Worm (Caenorhabditis elegans): ENCODE measurements around the gene F21A3.2.

The F21A3.2 gene

ce11 chrV:15533864-15534263, at the start of gene F21A3.2:
F21A3.2 (minus strand) TSS chrV:15533964.
- TF ChIP-seq R02D3.7 (tag; optimal IDR thresholded peaks at IDR 0.05) = no peak
- TF ChIP-seq nhr-12 (tag; optimal IDR thresholded peaks at IDR 0.05) = no peak
- no peak for TF ChIP-seq nhr-77 (tag; optimal IDR thresholded peaks at IDR 0.05)
- no peak for TF ChIP-seq ZK546.5 (tag; optimal IDR thresholded peaks at IDR 0.05)
- TF ChIP-seq nhr-25 (tag; optimal IDR thresholded peaks at IDR 0.05) = no peak
- no peak for TF ChIP-seq elt-3 (tag; optimal IDR thresholded peaks at IDR 0.05)
- TF ChIP-seq nhr-76 (tag; optimal IDR thresholded peaks at IDR 0.05) = no peak
- no peak for TF ChIP-seq ceh-16 (tag; optimal IDR thresholded peaks at IDR 0.05)
- no peak for TF ChIP-seq elt-1 (tag; optimal IDR thresholded peaks at IDR 0.05)
- TF ChIP-seq unc-62 (GFP tag; optimal IDR thresholded peaks at IDR 0.05) = no peak
- TF ChIP-seq fkh-2 (tag; optimal IDR thresholded peaks at IDR 0.05) = no peak
- no peak for TF ChIP-seq mdl-1 (tag; optimal IDR thresholded peaks at IDR 0.05)
- TF ChIP-seq eor-1 (tag; optimal IDR thresholded peaks at IDR 0.05) = no peak
- no peak for TF ChIP-seq snpc-4 (tag; optimal IDR thresholded peaks at IDR 0.05)

- peak; percentile 54 for TF ChIP-seq nfya-1 (tag; optimal IDR thresholded peaks at IDR 0.05; ENCODE audit: insufficient read depth)
Measured at ce11 chrV:15581440-15581839, 47.7 kb upstream of the F21A3.2 start.

- TF ChIP-seq pha-4 (tag; optimal IDR thresholded peaks at IDR 0.05) = peak; percentile 68
- peak; percentile 67 for TF ChIP-seq lin-15B (tag; optimal IDR thresholded peaks at IDR 0.05)
- TF ChIP-seq nhr-23 (tag; optimal IDR thresholded peaks at IDR 0.05) = peak; percentile 52
- no peak for TF ChIP-seq ceh-16 (tag; optimal IDR thresholded peaks at IDR 0.05)
- peak; percentile 91 for TF ChIP-seq R02D3.7 (tag; optimal IDR thresholded peaks at IDR 0.05)
- no peak for TF ChIP-seq sea-2 (GFP tag; optimal IDR thresholded peaks at IDR 0.05)
- TF ChIP-seq elt-3 (tag; optimal IDR thresholded peaks at IDR 0.05) = no peak
- TF ChIP-seq hmg-11 (tag; optimal IDR thresholded peaks at IDR 0.05) = peak; percentile 24
- no peak for TF ChIP-seq mml-1 (tag; optimal IDR thresholded peaks at IDR 0.05)
- peak; percentile 56 for TF ChIP-seq nfya-1 (tag; optimal IDR thresholded peaks at IDR 0.05; ENCODE audit: insufficient read depth)
- no peak for TF ChIP-seq nhr-28 (tag; optimal IDR thresholded peaks at IDR 0.05)
- TF ChIP-seq ZK546.5 (tag; optimal IDR thresholded peaks at IDR 0.05) = no peak
- TF ChIP-seq nhr-237 (tag; optimal IDR thresholded peaks at IDR 0.05) = no peak
- TF ChIP-seq nhr-12 (tag; optimal IDR thresholded peaks at IDR 0.05) = no peak
- TF ChIP-seq jun-1 (tag; optimal IDR thresholded peaks at IDR 0.05) = no peak
- no peak for TF ChIP-seq elt-2 (tag; optimal IDR thresholded peaks at IDR 0.05)
- peak; percentile 19 for TF ChIP-seq nhr-43 (tag; optimal IDR thresholded peaks at IDR 0.05; ENCODE audit: poor library complexity, severe bottlenecking)
- TF ChIP-seq unc-62 (GFP tag; optimal IDR thresholded peaks at IDR 0.05) = no peak
- TF ChIP-seq eor-1 (tag; optimal IDR thresholded peaks at IDR 0.05) = no peak
- no peak for TF ChIP-seq egl-27 (tag; optimal IDR thresholded peaks at IDR 0.05)
- no peak for TF ChIP-seq egl-5 (tag; optimal IDR thresholded peaks at IDR 0.05)
- no peak for TF ChIP-seq skn-1 (tag; optimal IDR thresholded peaks at IDR 0.05)
- TF ChIP-seq ama-1 (optimal IDR thresholded peaks at IDR 0.05) = peak; percentile 18
- peak; percentile 31 for TF ChIP-seq lin-39 (tag; optimal IDR thresholded peaks at IDR 0.05)
- no peak for TF ChIP-seq zag-1 (tag; optimal IDR thresholded peaks at IDR 0.05)
- TF ChIP-seq nhr-67 (tag; optimal IDR thresholded peaks at IDR 0.05) = no peak
- no peak for TF ChIP-seq elt-1 (tag; optimal IDR thresholded peaks at IDR 0.05)
- TF ChIP-seq pqm-1 (tag; optimal IDR thresholded peaks at IDR 0.05) = no peak
- no peak for TF ChIP-seq aly-2 (tag; optimal IDR thresholded peaks at IDR 0.05)
- no peak for TF ChIP-seq ztf-11 (tag; optimal IDR thresholded peaks at IDR 0.05)
- TF ChIP-seq daf-12 (tag; optimal IDR thresholded peaks at IDR 0.05) = no peak
Measured at ce11 chrV:15578386-15578785, 44.6 kb upstream of the F21A3.2 start, which contains the start of gene F28F8.9. F28F8.9 (minus strand) TSS chrV:15578673.

ce11 chrV:15577395-15577896, 43.7 kb upstream of the F21A3.2 start, which contains the start of gene atx-3:
atx-3 (minus strand) TSS chrV:15577445.
- no peak for TF ChIP-seq sea-2 (GFP tag; optimal IDR thresholded peaks at IDR 0.05)
- no peak for TF ChIP-seq mml-1 (tag; optimal IDR thresholded peaks at IDR 0.05)
- TF ChIP-seq nhr-23 (tag; optimal IDR thresholded peaks at IDR 0.05) = peak; percentile 9
- no peak for TF ChIP-seq nfya-1 (tag; optimal IDR thresholded peaks at IDR 0.05; ENCODE audit: insufficient read depth)
- no peak for TF ChIP-seq lin-39 (tag; optimal IDR thresholded peaks at IDR 0.05)
- no peak for TF ChIP-seq lsy-12 (tag; optimal IDR thresholded peaks at IDR 0.05)
- no peak for TF ChIP-seq unc-62 (GFP tag; optimal IDR thresholded peaks at IDR 0.05)

Measured in whole organism, L3 larva.